Worm (Caenorhabditis elegans) whole organism, midembryonic: ENCODE results near the gene F43E2.1.

Experiments used
- T22C8.4 ChIP-seq: fragments of 200-800 bp; sonication (Bioruptor generic); IDR thresholded peaks from 2 replicates; pipeline ENCODE4 v1.3.6; 2022; ENCODE audit warnings: missing genetic modification characterization, missing compliant biosample characterization
- cog-1 ChIP-seq: sonication (generic microtip); optimal IDR thresholded peaks from 2 replicates; lab custom pipeline; 2016; ENCODE audit warnings: missing genetic modification characterization, missing compliant biosample characterization
- flt-1 ChIP-seq: fragments of 200-800 bp; sonication (Bioruptor generic); IDR thresholded peaks from 2 replicates; pipeline ENCODE4 v1.3.6; 2022; ENCODE audit warnings: missing genetic modification characterization, missing compliant biosample characterization
- klf-2 ChIP-seq: fragments of 200-800 bp; sonication (Bioruptor generic); conservative IDR thresholded peaks from 2 replicates; pipeline ENCODE4 v1.3.6; 2022; ENCODE audit warnings: missing genetic modification reagents, missing genetic modification characterization, missing compliant biosample characterization
- med-1 ChIP-seq: sonication (generic microtip); optimal IDR thresholded peaks from 2 replicates; lab custom pipeline; 2017; ENCODE audit warnings: missing genetic modification characterization, mild to moderate bottlenecking, missing compliant biosample characterization, antibody characterized with exemption, missing genetic modification reagents; ENCODE audit not compliant: insufficient read depth
- ref-1 ChIP-seq: fragments of 200-800 bp; sonication (Bioruptor generic); conservative IDR thresholded peaks from 2 replicates; pipeline ENCODE4 v1.3.6; 2022; ENCODE audit warnings: missing genetic modification reagents, missing genetic modification characterization, missing compliant biosample characterization
- tab-1 ChIP-seq: fragments of 200-800 bp; sonication (Bioruptor generic); IDR thresholded peaks from 2 replicates; pipeline ENCODE4 v1.3.6; 2022; ENCODE audit warnings: missing genetic modification characterization, missing compliant biosample characterization
- ztf-23 ChIP-seq: fragments of 200-800 bp; sonication (Bioruptor generic); IDR thresholded peaks from 2 replicates; pipeline ENCODE4 v1.3.6; 2022; ENCODE audit warnings: missing genetic modification reagents, missing genetic modification characterization, missing compliant biosample characterization
- ztf-29 ChIP-seq: fragments of 200-800 bp; sonication (Bioruptor generic); IDR thresholded peaks from 2 replicates; pipeline ENCODE4 v1.3.6; 2022; ENCODE audit warnings: missing genetic modification reagents, missing genetic modification characterization, missing compliant biosample characterization

Gene F43E2.1

DNA sequence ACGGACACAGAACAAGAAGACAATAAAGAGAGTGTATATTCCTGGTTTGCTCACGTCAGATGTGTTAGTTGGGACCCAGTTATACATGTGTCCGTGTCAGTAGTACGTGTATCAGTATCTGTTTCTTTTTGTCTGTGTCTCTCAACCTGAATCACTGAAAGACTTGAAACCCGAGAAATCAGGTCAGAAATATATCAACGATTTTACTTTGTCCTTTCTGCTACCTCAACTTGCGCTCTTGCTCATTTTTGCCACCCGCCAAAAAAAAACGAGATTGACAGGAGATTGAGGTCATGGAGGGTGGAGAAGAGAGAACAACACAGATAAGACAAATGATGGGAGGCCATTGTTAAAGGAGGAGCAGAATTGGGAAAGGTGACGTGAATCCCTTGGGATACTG is 44.5 kb downstream of the F43E2.1 start:
- TF ChIP-seq ztf-29 (GFP tag; lab: Robert Waterston, UW) (no peak), T22C8.4 (GFP tag; lab: Robert Waterston, UW) (no peak), cog-1 (tag; lab: Kevin White, UChicago) (no peak), ztf-23 (no peak), flt-1 (GFP tag; lab: Robert Waterston, UW) (no peak), tab-1 (GFP tag; lab: Robert Waterston, UW) (no peak), med-1 (GFP tag; lab: Kevin White, UChicago) (no peak), ref-1 (GFP tag; lab: Robert Waterston, UW) (no peak), klf-2 (GFP tag; lab: Robert Waterston, UW) (no peak)

DNA sequence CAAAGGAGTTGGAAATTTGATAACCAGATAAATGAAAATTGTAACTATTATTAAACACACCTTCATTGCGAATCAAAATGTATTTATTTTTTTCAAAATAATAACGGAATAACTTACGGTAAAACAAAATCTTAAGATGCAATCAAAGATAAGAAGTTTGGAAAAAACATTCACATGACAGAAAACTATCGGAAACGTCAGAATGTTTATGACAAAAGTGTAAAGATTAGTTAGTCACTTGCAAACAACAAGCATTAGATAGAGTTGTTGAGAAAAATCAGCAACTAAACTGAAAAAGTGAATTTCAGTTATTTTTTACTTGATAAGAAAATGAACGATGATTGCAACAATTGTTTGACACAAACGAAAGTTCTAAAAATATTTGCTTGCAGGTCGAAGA is 45.1 kb downstream of the F43E2.1 start:
- TF ChIP-seq ref-1 (GFP tag; lab: Robert Waterston, UW) (no peak), flt-1 (GFP tag; lab: Robert Waterston, UW) (no peak), klf-2 (GFP tag; lab: Robert Waterston, UW) (no peak), ztf-23 (no peak)

DNA sequence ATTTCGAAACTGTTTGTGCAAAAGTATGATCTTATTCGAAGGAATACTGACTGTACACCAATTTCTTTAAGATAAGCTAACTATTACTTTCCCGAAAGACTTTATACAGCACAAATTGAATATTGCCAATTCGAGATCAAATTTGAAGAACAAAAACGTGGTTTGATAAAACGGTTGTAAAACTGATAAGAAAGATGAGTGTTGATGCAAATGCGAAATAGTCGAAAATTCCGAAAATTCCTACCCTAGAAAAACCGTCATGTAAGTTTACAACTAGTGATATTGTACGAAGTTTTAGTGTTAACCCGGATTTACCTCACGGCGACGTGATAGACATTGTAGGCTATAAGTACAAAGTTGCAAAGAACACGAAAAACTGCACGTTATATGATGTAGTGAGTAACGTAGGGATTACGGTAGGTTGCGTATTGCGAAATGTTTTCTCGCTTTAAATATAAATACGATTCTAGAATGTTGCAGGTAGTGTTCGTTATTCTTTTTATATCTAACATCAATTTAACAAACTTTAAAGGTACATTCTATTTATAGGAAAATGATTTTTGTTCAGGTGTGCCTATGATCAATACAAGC is 45.8 kb downstream of the F43E2.1 start:
- TF ChIP-seq T22C8.4 (GFP tag; lab: Robert Waterston, UW), result no peak
- no peak for TF ChIP-seq cog-1 (tag; lab: Kevin White, UChicago)
- no peak for TF ChIP-seq ztf-29 (GFP tag; lab: Robert Waterston, UW)
- no peak for TF ChIP-seq ztf-23
- TF ChIP-seq flt-1 (GFP tag; lab: Robert Waterston, UW), result no peak
- no peak for TF ChIP-seq med-1 (GFP tag; lab: Kevin White, UChicago)
- TF ChIP-seq klf-2 (GFP tag; lab: Robert Waterston, UW), result no peak
- no peak for TF ChIP-seq ref-1 (GFP tag; lab: Robert Waterston, UW)
